Worm (Caenorhabditis elegans) whole organism, L4 larva: ENCODE data around the gene Y66D12A.3.

Experiments used
- D1046.2 ChIP-seq: fragments of 200-800 bp; sonication (Bioruptor generic); IDR thresholded peaks from 2 replicates; pipeline ENCODE4 v1.3.6; 2022; ENCODE audit warnings: missing genetic modification characterization, missing compliant biosample characterization
- F49E8.2 ChIP-seq: sonication (generic microtip); optimal IDR thresholded peaks from 2 replicates; lab custom pipeline; 2016; ENCODE audit warnings: missing compliant biosample characterization, mild to moderate bottlenecking, missing genetic modification characterization, borderline replicate concordance
- T20F7.1 ChIP-seq: fragments of 200-800 bp; sonication (Bioruptor generic); optimal IDR thresholded peaks from 2 replicates; lab custom pipeline; 2018; ENCODE audit warnings: mild to moderate bottlenecking, missing genetic modification characterization, missing compliant biosample characterization
- Y48G9A.11 ChIP-seq: fragments of 200-800 bp; sonication (Bioruptor generic); IDR thresholded peaks from 2 replicates; pipeline ENCODE4 v1.3.6; 2022; ENCODE audit warnings: missing genetic modification reagents, missing genetic modification characterization, missing compliant biosample characterization
- ZK337.2 ChIP-seq: fragments of 200-800 bp; sonication (Bioruptor generic); IDR thresholded peaks from 2 replicates; pipeline ENCODE4 v1.3.6; 2022; ENCODE audit warnings: missing genetic modification reagents, missing genetic modification characterization, missing compliant biosample characterization
- arid-1 ChIP-seq: fragments of 200-800 bp; sonication (Bioruptor generic); conservative IDR thresholded peaks from 2 replicates; pipeline ENCODE4 v1.3.6; 2022; ENCODE audit warnings: missing genetic modification reagents, missing genetic modification characterization, missing compliant biosample characterization
- attf-4 ChIP-seq: sonication (generic microtip); optimal IDR thresholded peaks from 3 replicates; lab custom pipeline; 2017; ENCODE audit warnings: missing biosample characterization, missing genetic modification characterization
- ceh-20 ChIP-seq: fragments of 200-800 bp; sonication (Bioruptor generic); IDR thresholded peaks from 2 replicates; pipeline ENCODE4 v1.3.6; 2022; ENCODE audit warnings: missing genetic modification reagents, missing genetic modification characterization, missing compliant biosample characterization
- ceh-44 ChIP-seq: fragments of 200-800 bp; sonication (Bioruptor generic); IDR thresholded peaks from 2 replicates; pipeline ENCODE4 v1.3.6; 2022; ENCODE audit warnings: missing genetic modification reagents, missing genetic modification characterization, missing compliant biosample characterization
- daf-16 ChIP-seq, 3 experiments: sonication (generic microtip); optimal IDR thresholded peaks; 2 replicates each; lab custom pipeline; 2016 to 2017; ENCODE audit warnings: missing genetic modification characterization in 3 of 3, missing genetic modification reagents in 3 of 3, mild to moderate bottlenecking in 2 of 3, missing compliant biosample characterization in 2 of 3, missing biosample characterization in 1 of 3, moderate library complexity in 1 of 3
- dmd-6 ChIP-seq: fragments of 200-800 bp; sonication (Bioruptor generic); IDR thresholded peaks from 2 replicates; pipeline ENCODE4 v1.3.6; 2022; ENCODE audit warnings: missing genetic modification reagents, missing genetic modification characterization, missing compliant biosample characterization
- dmd-8 ChIP-seq: fragments of 200-800 bp; sonication (Bioruptor generic); IDR thresholded peaks from 2 replicates; pipeline ENCODE4 v1.3.6; 2022; ENCODE audit warnings: missing genetic modification characterization, missing compliant biosample characterization
- dpl-1 ChIP-seq: fragments of 150-350 bp; optimal IDR thresholded peaks from 2 replicates; lab custom pipeline; 2014; ENCODE audit warnings: missing biosample characterization, missing genetic modification reagents, missing genetic modification characterization
- duxl-1 ChIP-seq: sonication (generic microtip); optimal IDR thresholded peaks from 2 replicates; lab custom pipeline; 2016; ENCODE audit warnings: mild to moderate bottlenecking, missing genetic modification characterization, moderate library complexity, missing compliant biosample characterization; ENCODE audit not compliant: poor library complexity
- dve-1 ChIP-seq: sonication (generic microtip); optimal IDR thresholded peaks from 2 replicates; lab custom pipeline; 2017; ENCODE audit warnings: antibody characterized with exemption, mild to moderate bottlenecking, missing genetic modification characterization, missing compliant biosample characterization; ENCODE audit not compliant: insufficient read depth
- egl-43 ChIP-seq: fragments of 200-800 bp; sonication (Bioruptor generic); IDR thresholded peaks from 2 replicates; pipeline ENCODE4 v1.3.6; 2022; ENCODE audit warnings: missing genetic modification reagents, missing genetic modification characterization, missing compliant biosample characterization
- hlh-11 ChIP-seq: fragments of 200-800 bp; sonication (Bioruptor generic); optimal IDR thresholded peaks from 2 replicates; lab custom pipeline; 2018; ENCODE audit warnings: mild to moderate bottlenecking, missing genetic modification characterization, missing compliant biosample characterization
- hlh-30 ChIP-seq: sonication (generic microtip); optimal IDR thresholded peaks from 2 replicates; lab custom pipeline; 2017; ENCODE audit warnings: antibody characterized with exemption, mild to moderate bottlenecking, missing genetic modification characterization, missing compliant biosample characterization; ENCODE audit not compliant: insufficient read depth
- hmg-1.1 ChIP-seq: fragments of 200-800 bp; sonication (Bioruptor generic); IDR thresholded peaks from 2 replicates; pipeline ENCODE4 v1.3.6; 2022; ENCODE audit warnings: missing genetic modification reagents, missing genetic modification characterization, missing compliant biosample characterization
- lim-7 ChIP-seq: fragments of 200-800 bp; sonication (Bioruptor generic); IDR thresholded peaks from 2 replicates; pipeline ENCODE4 v1.3.6; 2022; ENCODE audit warnings: missing genetic modification characterization, missing compliant biosample characterization
- lin-1 ChIP-seq: fragments of 200-800 bp; sonication (Bioruptor generic); IDR thresholded peaks from 2 replicates; pipeline ENCODE4 v1.3.6; 2022; ENCODE audit warnings: missing genetic modification reagents, missing genetic modification characterization, missing compliant biosample characterization
- lin-38 ChIP-seq: fragments of 200-800 bp; sonication (Bioruptor generic); IDR thresholded peaks from 2 replicates; pipeline ENCODE4 v1.3.6; 2022; ENCODE audit warnings: missing genetic modification reagents, missing genetic modification characterization, missing compliant biosample characterization
- lir-3 ChIP-seq: sonication (generic microtip); optimal IDR thresholded peaks from 2 replicates; lab custom pipeline; 2016; ENCODE audit warnings: mild to moderate bottlenecking, missing genetic modification characterization, missing compliant biosample characterization
- lsy-2 ChIP-seq, 2 experiments: fragments of 150-350 bp in 1 of 2; sonication (generic microtip) in 1 of 2; optimal IDR thresholded peaks; 2 replicates each; lab custom pipeline; 2014 to 2017; ENCODE audit warnings: missing biosample characterization in 2 of 2, missing genetic modification characterization in 2 of 2
- madf-5 ChIP-seq, 2 experiments: fragments of 200-800 bp; sonication (Bioruptor generic); IDR thresholded peaks; 2 replicates each; pipeline ENCODE4 v1.3.6; 2022; ENCODE audit warnings: missing compliant biosample characterization in 2 of 2, missing genetic modification characterization in 2 of 2
- mep-1 ChIP-seq: fragments of 150-350 bp; sonication (generic microtip); optimal IDR thresholded peaks from 3 replicates; lab custom pipeline; 2014; ENCODE audit warnings: missing biosample characterization, missing genetic modification characterization
- mes-2 ChIP-seq: sonication (generic microtip); optimal IDR thresholded peaks from 2 replicates; lab custom pipeline; 2016; ENCODE audit warnings: missing genotype, mild to moderate bottlenecking, missing genetic modification characterization, missing compliant biosample characterization; ENCODE audit not compliant: poor library complexity, severe bottlenecking
- nhr-10 ChIP-seq: fragments of 150-350 bp; optimal IDR thresholded peaks from 2 replicates; lab custom pipeline; 2014; ENCODE audit warnings: missing biosample characterization, missing genetic modification characterization
- nhr-28 ChIP-seq: fragments of 150-350 bp; optimal IDR thresholded peaks from 2 replicates; lab custom pipeline; 2014; ENCODE audit warnings: missing biosample characterization, missing genetic modification characterization
- nhr-41 ChIP-seq: fragments of 200-800 bp; sonication (Bioruptor generic); IDR thresholded peaks from 2 replicates; pipeline ENCODE4 v1.3.6; 2022; ENCODE audit warnings: missing genetic modification reagents, missing genetic modification characterization, missing compliant biosample characterization
- nhr-42 ChIP-seq: fragments of 200-800 bp; sonication (Bioruptor generic); IDR thresholded peaks from 2 replicates; pipeline ENCODE4 v1.3.6; 2022; ENCODE audit warnings: missing genetic modification characterization, missing compliant biosample characterization
- nhr-76 ChIP-seq: fragments of 150-350 bp; optimal IDR thresholded peaks from 2 replicates; lab custom pipeline; 2014; ENCODE audit warnings: missing biosample characterization, missing genetic modification characterization
- php-3 ChIP-seq: fragments of 200-800 bp; sonication (Bioruptor generic); IDR thresholded peaks from 2 replicates; pipeline ENCODE4 v1.3.6; 2022; ENCODE audit warnings: missing genetic modification reagents, missing genetic modification characterization, missing compliant biosample characterization
- set-16 ChIP-seq: fragments of 200-800 bp; sonication (Bioruptor generic); IDR thresholded peaks from 2 replicates; pipeline ENCODE4 v1.3.6; 2022; ENCODE audit warnings: missing genetic modification reagents, missing genetic modification characterization, missing compliant biosample characterization
- snpc-1.2 ChIP-seq: fragments of 200-800 bp; sonication (Bioruptor generic); IDR thresholded peaks from 2 replicates; pipeline ENCODE4 v1.3.6; 2022; ENCODE audit warnings: missing genetic modification reagents, missing genetic modification characterization, missing compliant biosample characterization
- spr-1 ChIP-seq: sonication (generic microtip); optimal IDR thresholded peaks from 2 replicates; lab custom pipeline; 2016; ENCODE audit warnings: mild to moderate bottlenecking, missing genetic modification characterization, missing compliant biosample characterization
- tag-97 ChIP-seq: fragments of 200-800 bp; sonication (Bioruptor generic); IDR thresholded peaks from 2 replicates; pipeline ENCODE4 v1.3.6; 2022; ENCODE audit warnings: missing genetic modification characterization, missing compliant biosample characterization
- tra-1 ChIP-seq: fragments of 200-800 bp; sonication (Bioruptor generic); IDR thresholded peaks from 2 replicates; pipeline ENCODE4 v1.3.6; 2022; ENCODE audit warnings: missing genetic modification reagents, missing genetic modification characterization, missing compliant biosample characterization
- unc-130 ChIP-seq: sonication (generic microtip); optimal IDR thresholded peaks from 2 replicates; lab custom pipeline; 2016; ENCODE audit warnings: missing genetic modification reagents, missing genetic modification characterization, missing compliant biosample characterization
- vab-7 ChIP-seq: fragments of 200-800 bp; sonication (Bioruptor generic); IDR thresholded peaks from 2 replicates; pipeline ENCODE4 v1.3.6; 2022; ENCODE audit warnings: missing genetic modification reagents, missing genetic modification characterization, missing compliant biosample characterization
- ztf-11 ChIP-seq: fragments of 150-350 bp; optimal IDR thresholded peaks from 2 replicates; lab custom pipeline; 2014; ENCODE audit warnings: missing biosample characterization, missing genetic modification characterization

The Y66D12A.3 gene

ce11 chrIII:11588911-11589310 lies at the start of gene Y66D12A.3:
Y66D12A.3 (plus strand) TSS chrIII:11589211.
- no peak for TF ChIP-seq D1046.2
- no peak for TF ChIP-seq nhr-10 (tag; lab: Kevin White, UChicago)
- no peak for TF ChIP-seq mep-1 (tag; lab: Kevin White, UChicago)
- TF ChIP-seq php-3 (GFP tag; lab: Robert Waterston, UW), result no peak
- no peak for TF ChIP-seq nhr-76
- no peak for TF ChIP-seq attf-4
- no peak for TF ChIP-seq duxl-1 (tag; lab: Kevin White, UChicago)
- no peak for TF ChIP-seq lir-3 (tag; lab: Kevin White, UChicago)

- peak; percentile 84 for TF ChIP-seq set-16
- no peak for TF ChIP-seq ztf-11
- TF ChIP-seq, all 104 proteins: peak for 1
Measured at ce11 chrIII:11544947-11545346, 44.1 kb upstream of the Y66D12A.3 start.

- TF ChIP-seq daf-16 (GFP tag; optimal IDR thresholded peaks at IDR 0.05; lab: Kevin White, UChicago) (no peak), daf-16 (tag; optimal IDR thresholded peaks at IDR 0.05; lab: Kevin White, UChicago) (peak; percentile 57), ceh-44 (GFP tag; lab: Robert Waterston, UW) (no peak), nhr-28 (tag; lab: Kevin White, UChicago) (peak; percentile 22), dve-1 (peak; percentile 12)
Measured at ce11 chrIII:11548070-11548469, 40.9 kb upstream of the Y66D12A.3 start, which contains the start of gene Y66D12A.13. Y66D12A.13 (plus strand) TSS chrIII:11548370.

ce11 chrIII:11554701-11555111 lies 34.3 kb upstream of the Y66D12A.3 start:
- TF ChIP-seq mes-2 (tag; lab: Kevin White, UChicago), result peak; percentile 60
- peak; percentile 81 for TF ChIP-seq egl-43 (GFP tag; lab: Robert Waterston, UW)
- TF ChIP-seq dmd-8, result peak; percentile 79; the same call in 1 of the 2 replicates
- TF ChIP-seq F49E8.2, result peak; percentile 26
- no peak for TF ChIP-seq hlh-11
- no peak for TF ChIP-seq lir-3 (tag; lab: Kevin White, UChicago)
- peak in 1 of 2 experiments; percentile 23 for TF ChIP-seq lsy-2 (tag; optimal IDR thresholded peaks at IDR 0.05; lab: Kevin White, UChicago)
- TF ChIP-seq tra-1 (GFP tag; lab: Robert Waterston, UW), result 0 out of 2 replicates have a peak, but pooled peaks have one; percentile 24
- peak; percentile 53; the same call in 1 of the 2 replicates for TF ChIP-seq ceh-20 (GFP tag; lab: Robert Waterston, UW)
- TF ChIP-seq set-16, result peak; percentile 43; the same call in 1 of the 2 replicates
- peak; percentile 70 for TF ChIP-seq vab-7 (GFP tag; lab: Robert Waterston, UW)
- peak; percentile 65 for TF ChIP-seq ZK337.2 (GFP tag; lab: Robert Waterston, UW)
- TF ChIP-seq daf-16 (GFP tag; optimal IDR thresholded peaks at IDR 0.05; lab: Kevin White, UChicago), result peak in 1 of 2 experiments; percentile 6
- TF ChIP-seq daf-16 (tag; optimal IDR thresholded peaks at IDR 0.05; lab: Kevin White, UChicago), result peak; percentile 24
- TF ChIP-seq nhr-42 (GFP tag; lab: Robert Waterston, UW), result no peak
- peak; percentile 27; the same call in 1 of the 2 replicates for TF ChIP-seq dmd-6 (GFP tag; lab: Robert Waterston, UW)
- peak; percentile 68 for TF ChIP-seq lin-38 (GFP tag; lab: Robert Waterston, UW)
- 0 out of 2 replicates have a peak, but pooled peaks have one; percentile 38 for TF ChIP-seq lin-1 (GFP tag; lab: Robert Waterston, UW)
- TF ChIP-seq hlh-30 (tag; lab: Kevin White, UChicago), result peak; percentile 56
- no peak for TF ChIP-seq nhr-10 (tag; lab: Kevin White, UChicago)
- TF ChIP-seq snpc-1.2 (GFP tag; lab: Robert Waterston, UW), result peak; percentile 64
- peak; percentile 77 for TF ChIP-seq lim-7
- peak; percentile 47 for TF ChIP-seq spr-1 (tag; lab: Kevin White, UChicago)
- TF ChIP-seq T20F7.1, result no peak
- peak; percentile 42; the same call in 1 of the 2 replicates for TF ChIP-seq hmg-1.1 (GFP tag; lab: Robert Waterston, UW)
- TF ChIP-seq unc-130 (GFP tag; lab: Kevin White, UChicago), result peak; percentile 37
- peak; percentile 55 for TF ChIP-seq duxl-1 (tag; lab: Kevin White, UChicago)
- TF ChIP-seq dpl-1 (GFP tag; lab: Kevin White, UChicago), result peak; percentile 14
- 0 out of 2 replicates have a peak, but pooled peaks have one; percentile 42 for TF ChIP-seq arid-1 (GFP tag; lab: Robert Waterston, UW)
- TF ChIP-seq tag-97 (GFP tag; lab: Robert Waterston, UW), result no peak
- TF ChIP-seq Y48G9A.11 (GFP tag; lab: Robert Waterston, UW), result peak; percentile 46; the same call in 1 of the 2 replicates
- TF ChIP-seq nhr-41, result no peak
- TF ChIP-seq madf-5 (GFP tag; IDR thresholded peaks at IDR 0.05; lab: Robert Waterston, UW), result peak; percentile 69 to 84; a peak in 2 of 4 replicates
- peak; percentile 38 for TF ChIP-seq dve-1
- 0 out of 2 replicates have a peak, but pooled peaks have one; percentile 23 for TF ChIP-seq ceh-44 (GFP tag; lab: Robert Waterston, UW)
